Worm (Caenorhabditis elegans) whole organism, mixed stage, embryonic: ENCODE measurements around the gene F58H1.2.

ENCODE experiments used
- blmp-1 ChIP-seq: fragments of 150-350 bp; optimal IDR thresholded peaks from 2 replicates; lab custom pipeline; 2014; ENCODE audit warnings: missing biosample characterization, missing genetic modification characterization
- ces-1 ChIP-seq: fragments of 150-350 bp; optimal IDR thresholded peaks from 2 replicates; lab custom pipeline; 2014; ENCODE audit warnings: missing biosample characterization, missing genetic modification reagents, missing genetic modification characterization
- ham-2 ChIP-seq: fragments of 200-800 bp; sonication (Bioruptor generic); optimal IDR thresholded peaks from 2 replicates; lab custom pipeline; 2018; ENCODE audit warnings: mild to moderate bottlenecking, missing genetic modification characterization, missing compliant biosample characterization
- lin-13 ChIP-seq: fragments of 150-350 bp; optimal IDR thresholded peaks from 2 replicates; lab custom pipeline; 2014; ENCODE audit warnings: missing biosample characterization, missing genetic modification characterization
- nhr-12 ChIP-seq: fragments of 150-350 bp; optimal IDR thresholded peaks from 2 replicates; lab custom pipeline; 2014; ENCODE audit warnings: missing biosample characterization, missing genetic modification characterization
- nhr-28 ChIP-seq: fragments of 150-350 bp; optimal IDR thresholded peaks from 2 replicates; lab custom pipeline; 2014; ENCODE audit warnings: missing biosample characterization, missing genetic modification characterization
- unc-39 ChIP-seq: fragments of 150-350 bp; optimal IDR thresholded peaks from 2 replicates; lab custom pipeline; 2014; ENCODE audit warnings: missing biosample characterization, missing genetic modification characterization
- unc-62 ChIP-seq: fragments of 150-350 bp; optimal IDR thresholded peaks from 2 replicates; lab custom pipeline; 2014; ENCODE audit warnings: missing biosample characterization, missing genetic modification reagents, missing genetic modification characterization
- zip-8 ChIP-seq: fragments of 150-350 bp; optimal IDR thresholded peaks from 2 replicates; lab custom pipeline; 2014; ENCODE audit warnings: missing biosample characterization, missing genetic modification characterization
- ztf-11 ChIP-seq: fragments of 150-350 bp; optimal IDR thresholded peaks from 2 replicates; lab custom pipeline; 2014; ENCODE audit warnings: missing biosample characterization, missing genetic modification characterization

DNA sequence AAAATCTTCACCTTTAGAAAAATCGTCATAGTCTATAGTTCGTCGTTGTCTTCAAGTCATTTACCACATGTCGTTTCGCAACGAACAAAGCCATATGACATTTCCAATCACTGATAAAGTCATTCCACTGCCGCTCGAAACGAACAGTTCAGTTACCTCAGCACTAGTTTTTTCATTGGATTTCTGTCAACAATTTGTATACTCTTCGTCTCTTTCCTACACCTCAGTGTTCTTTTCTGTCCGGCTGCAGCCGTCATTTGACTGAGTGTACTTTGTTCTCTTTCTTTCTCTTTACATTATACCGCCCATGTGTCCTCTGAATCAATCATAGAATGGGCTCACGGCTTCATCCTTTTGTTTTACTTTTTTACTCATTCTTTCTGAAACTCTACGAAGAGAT lies 7.7 kb upstream of the F58H1.2 start:
- TF ChIP-seq nhr-12 (tag; lab: Kevin White, UChicago) (no peak), unc-62 (GFP tag; lab: Kevin White, UChicago) (peak; percentile 28), lin-13 (tag; lab: Kevin White, UChicago) (no peak), zip-8 (no peak), blmp-1 (tag; lab: Kevin White, UChicago) (no peak), ztf-11 (tag; lab: Kevin White, UChicago) (no peak), unc-39 (tag; lab: Kevin White, UChicago) (no peak), ham-2 (no peak), ces-1 (GFP tag; lab: Kevin White, UChicago) (no peak), nhr-28 (tag; lab: Kevin White, UChicago) (no peak)
